Worm (Caenorhabditis elegans) whole organism, young adult: ENCODE results near the gene cmk-1.

Source experiments
- C06A6.2 ChIP-seq: fragments of 200-800 bp; sonication (Bioruptor generic); conservative IDR thresholded peaks from 2 replicates; pipeline ENCODE4 v1.3.6; 2022; ENCODE audit warnings: missing genetic modification characterization, missing compliant biosample characterization
- D2030.7 ChIP-seq: fragments of 200-800 bp; sonication (Bioruptor generic); IDR thresholded peaks from 2 replicates; pipeline ENCODE4 v1.3.6; 2022; ENCODE audit warnings: missing genetic modification reagents, missing genetic modification characterization, missing compliant biosample characterization
- F23B12.7 ChIP-seq: sonication (generic microtip); optimal IDR thresholded peaks from 2 replicates; lab custom pipeline; 2017; ENCODE audit warnings: missing genetic modification characterization, mild to moderate bottlenecking, missing compliant biosample characterization, antibody characterized with exemption, moderate library complexity; ENCODE audit not compliant: insufficient read depth
- F37B4.10 ChIP-seq: fragments of 200-800 bp; sonication (Bioruptor generic); IDR thresholded peaks from 2 replicates; pipeline ENCODE4 v1.3.6; 2022; ENCODE audit warnings: missing genetic modification characterization, missing compliant biosample characterization
- F52B5.7 ChIP-seq: sonication (generic microtip); optimal IDR thresholded peaks from 2 replicates; lab custom pipeline; 2016; ENCODE audit warnings: mild to moderate bottlenecking, missing genetic modification characterization, missing compliant biosample characterization
- F55B11.4 ChIP-seq: sonication (generic microtip); optimal IDR thresholded peaks from 2 replicates; lab custom pipeline; 2016; ENCODE audit warnings: missing compliant biosample characterization, missing genetic modification characterization, borderline replicate concordance; ENCODE audit not compliant: insufficient read depth
- F57A8.1 ChIP-seq: fragments of 200-800 bp; sonication (Bioruptor generic); optimal IDR thresholded peaks from 2 replicates; lab custom pipeline; 2018; ENCODE audit warnings: mild to moderate bottlenecking, missing genetic modification characterization, moderate library complexity, missing compliant biosample characterization
- F57C9.4 ChIP-seq: sonication (generic microtip); optimal IDR thresholded peaks from 2 replicates; lab custom pipeline; 2017; ENCODE audit warnings: mild to moderate bottlenecking, missing genetic modification characterization, missing compliant biosample characterization
- Y56A3A.18 ChIP-seq: fragments of 200-800 bp; sonication (Bioruptor generic); IDR thresholded peaks from 2 replicates; pipeline ENCODE4 v1.3.6; 2022; ENCODE audit warnings: missing genetic modification reagents, missing genetic modification characterization, missing compliant biosample characterization
- Y67H2A.10 ChIP-seq: fragments of 200-800 bp; sonication (Bioruptor generic); conservative IDR thresholded peaks from 2 replicates; pipeline ENCODE4 v1.3.6; 2022; ENCODE audit warnings: missing genetic modification reagents, missing genetic modification characterization, missing compliant biosample characterization
- Y79H2A.3 ChIP-seq: fragments of 200-800 bp; sonication (Bioruptor generic); conservative IDR thresholded peaks from 2 replicates; pipeline ENCODE4 v1.3.6; 2022; ENCODE audit warnings: missing genetic modification reagents, missing genetic modification characterization, missing compliant biosample characterization
- aptf-2 ChIP-seq: fragments of 200-800 bp; sonication (Bioruptor generic); conservative IDR thresholded peaks from 2 replicates; pipeline ENCODE4 v1.3.6; 2022; ENCODE audit warnings: missing genetic modification reagents, missing genetic modification characterization, missing compliant biosample characterization
- athp-1 ChIP-seq: sonication (generic microtip); optimal IDR thresholded peaks from 2 replicates; lab custom pipeline; 2017; ENCODE audit warnings: mild to moderate bottlenecking, missing genetic modification characterization, missing compliant biosample characterization
- attf-3 ChIP-seq: fragments of 200-800 bp; sonication (Bioruptor generic); conservative IDR thresholded peaks from 2 replicates; pipeline ENCODE4 v1.3.6; 2022; ENCODE audit warnings: missing genetic modification reagents, missing genetic modification characterization, missing compliant biosample characterization
- attf-6 ChIP-seq: fragments of 200-800 bp; sonication (Bioruptor generic); IDR thresholded peaks from 2 replicates; pipeline ENCODE4 v1.3.6; 2022; ENCODE audit warnings: missing genetic modification reagents, missing genetic modification characterization, missing compliant biosample characterization
- bed-1 ChIP-seq: fragments of 200-800 bp; sonication (Bioruptor generic); IDR thresholded peaks from 2 replicates; pipeline ENCODE4 v1.3.6; 2022; ENCODE audit warnings: missing genetic modification reagents, missing genetic modification characterization, missing compliant biosample characterization
- cebp-1 ChIP-seq, 2 experiments: fragments of 200-800 bp in 1 of 2; sonication (Bioruptor generic) in 1 of 2; sonication (generic microtip) in 1 of 2; IDR thresholded peaks in 1 of 2; optimal IDR thresholded peaks in 1 of 2; 2 replicates each; pipeline versions ENCODE4 v1.3.6 to Lab custom; 2017 to 2022; ENCODE audit warnings: missing compliant biosample characterization in 2 of 2, missing genetic modification characterization in 2 of 2, mild to moderate bottlenecking in 1 of 2, missing genetic modification reagents in 1 of 2, moderate library complexity in 1 of 2
- cebp-2 ChIP-seq: fragments of 200-800 bp; sonication (Bioruptor generic); IDR thresholded peaks from 2 replicates; pipeline ENCODE4 v1.3.6; 2022; ENCODE audit warnings: missing genetic modification characterization, missing compliant biosample characterization
- ceh-100 ChIP-seq: fragments of 200-800 bp; sonication (Bioruptor generic); IDR thresholded peaks from 2 replicates; pipeline ENCODE4 v1.3.6; 2022; ENCODE audit warnings: missing genetic modification reagents, missing genetic modification characterization, missing compliant biosample characterization
- die-1 ChIP-seq: sonication (generic microtip); optimal IDR thresholded peaks from 2 replicates; lab custom pipeline; 2016; ENCODE audit warnings: missing genotype, mild to moderate bottlenecking, missing genetic modification characterization, missing compliant biosample characterization
- dpl-1 ChIP-seq: fragments of 150-350 bp; optimal IDR thresholded peaks from 2 replicates; lab custom pipeline; 2014; ENCODE audit warnings: missing biosample characterization, missing genetic modification reagents, missing genetic modification characterization
- efl-1 ChIP-seq: fragments of 150-350 bp; optimal IDR thresholded peaks from 2 replicates; lab custom pipeline; 2014; ENCODE audit warnings: missing biosample characterization, missing genetic modification reagents, missing genetic modification characterization
- hmg-1.2 ChIP-seq: fragments of 200-800 bp; sonication (Bioruptor generic); IDR thresholded peaks from 2 replicates; pipeline ENCODE4 v1.3.6; 2022; ENCODE audit warnings: missing genetic modification reagents, missing genetic modification characterization, missing compliant biosample characterization
- lag-1 ChIP-seq: fragments of 200-800 bp; sonication (Bioruptor generic); IDR thresholded peaks from 2 replicates; pipeline ENCODE4 v1.3.6; 2022; ENCODE audit warnings: missing genetic modification reagents, missing genetic modification characterization, missing compliant biosample characterization
- let-526 ChIP-seq: fragments of 200-800 bp; sonication (Bioruptor generic); IDR thresholded peaks from 2 replicates; pipeline ENCODE4 v1.3.6; 2022; ENCODE audit warnings: missing genetic modification reagents, missing genetic modification characterization, missing compliant biosample characterization
- lin-35 ChIP-seq, 3 experiments: fragments of 150-350 bp in 2 of 3; sonication (generic microtip) in 1 of 3; optimal IDR thresholded peaks; 2 replicates each; lab custom pipeline; 2014 to 2018; ENCODE audit warnings: missing biosample characterization in 3 of 3, missing genetic modification characterization in 3 of 3, missing genetic modification reagents in 3 of 3
- lin-40 ChIP-seq: sonication (generic microtip); optimal IDR thresholded peaks from 2 replicates; lab custom pipeline; 2016; ENCODE audit warnings: missing genetic modification characterization, mild to moderate bottlenecking, missing compliant biosample characterization, missing genotype, missing genetic modification reagents
- lin-54 ChIP-seq: fragments of 200-800 bp; sonication (Bioruptor generic); optimal IDR thresholded peaks from 2 replicates; lab custom pipeline; 2018; ENCODE audit warnings: mild to moderate bottlenecking, missing genetic modification characterization, missing compliant biosample characterization
- nfya-1 ChIP-seq: sonication (generic microtip); optimal IDR thresholded peaks from 2 replicates; lab custom pipeline; 2017; ENCODE audit warnings: antibody characterized with exemption, missing compliant biosample characterization, missing genetic modification characterization, borderline replicate concordance; ENCODE audit not compliant: insufficient read depth
- nfya-2 ChIP-seq: fragments of 200-800 bp; sonication (Bioruptor generic); IDR thresholded peaks from 2 replicates; pipeline ENCODE4 v1.3.6; 2022; ENCODE audit warnings: missing genetic modification reagents, missing genetic modification characterization, missing compliant biosample characterization
- nfyb-1 ChIP-seq: fragments of 200-800 bp; sonication (Bioruptor generic); IDR thresholded peaks from 2 replicates; pipeline ENCODE4 v1.3.6; 2022; ENCODE audit warnings: missing genetic modification reagents, missing genetic modification characterization, missing compliant biosample characterization
- nhr-179 ChIP-seq: sonication (generic microtip); optimal IDR thresholded peaks from 2 replicates; lab custom pipeline; 2016; ENCODE audit warnings: mild to moderate bottlenecking, missing genetic modification characterization, missing compliant biosample characterization
- nhr-27 ChIP-seq: fragments of 200-800 bp; sonication (Bioruptor generic); optimal IDR thresholded peaks from 2 replicates; lab custom pipeline; 2018; ENCODE audit warnings: mild to moderate bottlenecking, missing genetic modification characterization, moderate library complexity, missing compliant biosample characterization
- nhr-80 ChIP-seq: sonication (generic microtip); optimal IDR thresholded peaks from 2 replicates; lab custom pipeline; 2016; ENCODE audit warnings: missing genetic modification characterization, missing compliant biosample characterization
- pha-4 ChIP-seq: fragments of 150-350 bp; sonication (generic microtip); optimal IDR thresholded peaks from 2 replicates; lab custom pipeline; 2014; ENCODE audit warnings: missing biosample characterization, missing genetic modification reagents, missing genetic modification characterization
- snpc-1.3 ChIP-seq: sonication (generic microtip); optimal IDR thresholded peaks from 2 replicates; lab custom pipeline; 2017; ENCODE audit warnings: missing genetic modification characterization, mild to moderate bottlenecking, missing compliant biosample characterization, antibody characterized with exemption, moderate library complexity, missing genotype, missing genetic modification reagents; ENCODE audit not compliant: insufficient read depth
- snpc-4 ChIP-seq, 5 experiments: fragments of 150-350 bp in 1 of 5; sonication (generic microtip) in 4 of 5; optimal IDR thresholded peaks; 2 replicates each; lab custom pipeline; 2014 to 2018; ENCODE audit warnings: missing genetic modification characterization in 5 of 5, missing biosample characterization in 3 of 5, antibody characterized with exemption in 2 of 5, mild to moderate bottlenecking in 2 of 5, missing compliant biosample characterization in 2 of 5, missing genotype in 2 of 5, moderate library complexity in 2 of 5, missing genetic modification reagents in 1 of 5
- somi-1 ChIP-seq: fragments of 200-800 bp; sonication (Bioruptor generic); optimal IDR thresholded peaks from 2 replicates; lab custom pipeline; 2018; ENCODE audit warnings: mild to moderate bottlenecking, missing genetic modification characterization, missing compliant biosample characterization
- tbp1 ChIP-seq: fragments of 200-800 bp; sonication (Bioruptor generic); optimal IDR thresholded peaks from 2 replicates; lab custom pipeline; 2018; ENCODE audit warnings: mild to moderate bottlenecking, missing genetic modification characterization, missing compliant biosample characterization
- unc-130 ChIP-seq: sonication (generic microtip); optimal IDR thresholded peaks from 2 replicates; lab custom pipeline; 2016; ENCODE audit warnings: missing genetic modification reagents, missing genetic modification characterization, missing compliant biosample characterization
- zfh-2 ChIP-seq: fragments of 200-800 bp; sonication (Bioruptor generic); conservative IDR thresholded peaks from 2 replicates; pipeline ENCODE4 v1.3.6; 2022; ENCODE audit warnings: missing genetic modification reagents, missing genetic modification characterization, missing compliant biosample characterization
- ztf-26 ChIP-seq: sonication (generic microtip); optimal IDR thresholded peaks from 2 replicates; lab custom pipeline; 2017; ENCODE audit warnings: missing genetic modification characterization, missing compliant biosample characterization
- ztf-28 ChIP-seq: fragments of 200-800 bp; sonication (Bioruptor generic); IDR thresholded peaks from 2 replicates; pipeline ENCODE4 v1.3.6; 2022; ENCODE audit warnings: missing genetic modification reagents, missing genetic modification characterization, missing compliant biosample characterization
- ztf-3 ChIP-seq: fragments of 200-800 bp; sonication (Bioruptor generic); optimal IDR thresholded peaks from 2 replicates; lab custom pipeline; 2018; ENCODE audit warnings: mild to moderate bottlenecking, missing genetic modification characterization, missing compliant biosample characterization

Gene cmk-1

ce11 chrIV:1857866-1858271 is 33.6 kb downstream of the cmk-1 start (continued):
- TF ChIP-seq ztf-3 (GFP tag; lab: Kevin White, UChicago) (no peak), lin-35 (GFP tag; optimal IDR thresholded peaks at IDR 0.05; lab: Kevin White, UChicago) (peak in 1 of 3 experiments; percentile 2), D2030.7 (no peak), attf-6 (GFP tag; lab: Robert Waterston, UW) (no peak), attf-3 (GFP tag; lab: Robert Waterston, UW) (no peak), nhr-179 (tag; lab: Kevin White, UChicago) (no peak), F57C9.4 (no peak), F37B4.10 (GFP tag; lab: Robert Waterston, UW) (no peak), ztf-28 (GFP tag; lab: Robert Waterston, UW) (no peak), bed-1 (GFP tag; lab: Robert Waterston, UW) (no peak), nfya-2 (GFP tag; lab: Robert Waterston, UW) (no peak), zfh-2 (GFP tag; lab: Robert Waterston, UW) (peak; percentile 98), snpc-1.3 (tag; lab: Kevin White, UChicago) (no peak), pha-4 (no peak), die-1 (tag; lab: Kevin White, UChicago) (no peak), F52B5.7 (tag; lab: Kevin White, UChicago) (peak; percentile 27), Y56A3A.18 (no peak), hmg-1.2 (GFP tag; lab: Robert Waterston, UW) (peak; percentile 55; the same call in 1 of the 2 replicates), ceh-100 (GFP tag; lab: Robert Waterston, UW) (no peak), let-526 (no peak), aptf-2 (GFP tag; lab: Robert Waterston, UW) (no peak), nfyb-1 (GFP tag; lab: Robert Waterston, UW) (peak; percentile 59; the same call in 1 of the 2 replicates), efl-1 (no peak), F57A8.1 (GFP tag; lab: Kevin White, UChicago) (no peak), Y79H2A.3 (GFP tag; lab: Robert Waterston, UW) (no peak), lag-1 (no peak), lin-54 (GFP tag; lab: Kevin White, UChicago) (no peak), athp-1 (tag; lab: Kevin White, UChicago) (no peak), nfya-1 (no peak), unc-130 (GFP tag; lab: Kevin White, UChicago) (no peak), C06A6.2 (GFP tag; lab: Robert Waterston, UW) (no peak), F55B11.4 (tag; lab: Kevin White, UChicago) (no peak), nhr-27 (no peak)

ce11 chrIV:1859365-1859982 is 35.2 kb downstream of the cmk-1 start:
- no peak for TF ChIP-seq attf-3 (GFP tag; lab: Robert Waterston, UW)
- TF ChIP-seq F57C9.4, result no peak
- TF ChIP-seq nhr-80 (tag; lab: Kevin White, UChicago), result peak; percentile 75
- no peak for TF ChIP-seq F23B12.7 (tag; lab: Kevin White, UChicago)
- no peak for TF ChIP-seq Y67H2A.10 (GFP tag; lab: Robert Waterston, UW)
- TF ChIP-seq snpc-4 (GFP tag; optimal IDR thresholded peaks at IDR 0.05; lab: Kevin White, UChicago), result no peak
- no peak for TF ChIP-seq snpc-4 (tag; optimal IDR thresholded peaks at IDR 0.05; lab: Kevin White, UChicago)
- TF ChIP-seq dpl-1 (GFP tag; lab: Kevin White, UChicago), result no peak
- TF ChIP-seq somi-1 (GFP tag; lab: Kevin White, UChicago), result no peak
- TF ChIP-seq cebp-2, result no peak
- peak; percentile 38 for TF ChIP-seq ztf-26 (tag; lab: Kevin White, UChicago)
- TF ChIP-seq cebp-1 (GFP tag; IDR thresholded peaks at IDR 0.05; lab: Robert Waterston, UW), result no peak
- TF ChIP-seq cebp-1 (tag; optimal IDR thresholded peaks at IDR 0.05; lab: Kevin White, UChicago), result peak; percentile 0
- no peak for TF ChIP-seq tbp1 (GFP tag; lab: Kevin White, UChicago)
- TF ChIP-seq lin-40, result peak; percentile 13
- TF ChIP-seq D2030.7, result no peak
